Fruit fly (Drosophila melanogaster) whole organism, embryonic: Measurements from ENCODE around the gene Polr3A.
A peak's percentile ranks its signal among the peaks of the same experiment; 100 is the strongest.

Source experiments
- Atf3 ChIP-seq: fragments of 200-800 bp; sonication (Bioruptor generic); optimal IDR thresholded peaks from 3 replicates; lab custom pipeline; 2016; ENCODE audit warnings: missing biosample characterization, missing genetic modification characterization
- BtbVII ChIP-seq: fragments of 200-800 bp; sonication (Bioruptor generic); optimal IDR thresholded peaks from 3 replicates; lab custom pipeline; 2017; ENCODE audit warnings: missing biosample characterization, mild to moderate bottlenecking, missing genetic modification characterization
- CG10147 ChIP-seq: fragments of 200-800 bp; sonication (Bioruptor generic); optimal IDR thresholded peaks from 2 replicates; lab custom pipeline; 2019; ENCODE audit warnings: missing biosample characterization, mild to moderate bottlenecking, missing genetic modification characterization, moderate library complexity
- CG10543 ChIP-seq: fragments of 200-800 bp; sonication (Bioruptor generic); optimal IDR thresholded peaks from 3 replicates; lab custom pipeline; 2017; ENCODE audit warnings: missing biosample characterization, mild to moderate bottlenecking, missing genetic modification characterization, moderate library complexity
- CG15514 ChIP-seq: fragments of 200-800 bp; sonication (Bioruptor generic); optimal IDR thresholded peaks from 3 replicates; lab custom pipeline; 2017; ENCODE audit warnings: missing biosample characterization, missing genetic modification characterization, mild to moderate bottlenecking, moderate library complexity, missing genetic modification reagents
- CG1603 ChIP-seq: fragments of 200-800 bp; sonication (Bioruptor generic); optimal IDR thresholded peaks from 2 replicates; lab custom pipeline; 2019; ENCODE audit warnings: missing biosample characterization, mild to moderate bottlenecking, missing genetic modification characterization, moderate library complexity
- CG17186 ChIP-seq: fragments of 200-800 bp; sonication (Bioruptor generic); optimal IDR thresholded peaks from 3 replicates; lab custom pipeline; 2017; ENCODE audit warnings: missing biosample characterization, missing genetic modification reagents, missing genetic modification characterization
- CG17328 ChIP-seq: fragments of 200-800 bp; sonication (Bioruptor generic); IDR thresholded peaks from 2 replicates; pipeline ENCODE4 v1.3.6; 2022; ENCODE audit warnings: missing biosample characterization, missing genetic modification characterization
- CG17359 ChIP-seq: fragments of 200-800 bp; sonication (Bioruptor generic); optimal IDR thresholded peaks from 3 replicates; lab custom pipeline; 2018; ENCODE audit warnings: missing biosample characterization, mild to moderate bottlenecking, missing genetic modification characterization, moderate library complexity
- CG17612 ChIP-seq: fragments of 200-800 bp; sonication (Bioruptor generic); IDR thresholded peaks from 2 replicates; pipeline ENCODE4 v1.3.6; 2022; ENCODE audit warnings: missing biosample characterization, missing genetic modification characterization
- CG1792 ChIP-seq: fragments of 200-800 bp; sonication (Bioruptor generic); optimal IDR thresholded peaks from 2 replicates; lab custom pipeline; 2016; ENCODE audit warnings: missing biosample characterization, missing genetic modification characterization
- CG1832 ChIP-seq: fragments of 200-800 bp; sonication (Bioruptor generic); optimal IDR thresholded peaks from 2 replicates; lab custom pipeline; 2017; ENCODE audit warnings: missing biosample characterization, mild to moderate bottlenecking, missing genetic modification characterization, inconsistent platforms
- CG2120 ChIP-seq: fragments of 200-800 bp; sonication (Bioruptor generic); optimal IDR thresholded peaks from 3 replicates; lab custom pipeline; 2016; ENCODE audit warnings: missing biosample characterization, missing genetic modification characterization
- CG2712 ChIP-seq: fragments of 200-800 bp; optimal IDR thresholded peaks from 3 replicates; lab custom pipeline; 2019; ENCODE audit warnings: missing biosample characterization, mild to moderate bottlenecking, missing genetic modification characterization, moderate library complexity
- CG31441 ChIP-seq: fragments of 200-800 bp; sonication (Bioruptor generic); IDR thresholded peaks from 2 replicates; pipeline ENCODE4 v1.3.6; 2022; ENCODE audit warnings: missing biosample characterization, missing genetic modification characterization
- CG3995 ChIP-seq: fragments of 200-800 bp; sonication (Bioruptor generic); optimal IDR thresholded peaks from 3 replicates; lab custom pipeline; 2016; ENCODE audit warnings: missing biosample characterization, missing genetic modification characterization
- CG4404 ChIP-seq: fragments of 200-800 bp; sonication (Bioruptor generic); IDR thresholded peaks from 2 replicates; pipeline ENCODE4 v1.3.6; 2022; ENCODE audit warnings: missing biosample characterization, missing genetic modification characterization
- CG7963 ChIP-seq: fragments of 200-800 bp; sonication (Bioruptor generic); IDR thresholded peaks from 3 replicates; pipeline ENCODE4 v1.3.6; 2022; ENCODE audit warnings: missing biosample characterization, missing genetic modification characterization; ENCODE audit not compliant: partially characterized antibody
- CG7987 ChIP-seq: fragments of 200-800 bp; sonication (Bioruptor generic); optimal IDR thresholded peaks from 2 replicates; lab custom pipeline; 2018; ENCODE audit warnings: missing biosample characterization, mild to moderate bottlenecking, missing genetic modification characterization, moderate library complexity
- CG9727 ChIP-seq: fragments of 200-800 bp; sonication (Bioruptor generic); optimal IDR thresholded peaks from 3 replicates; lab custom pipeline; 2017; ENCODE audit warnings: missing biosample characterization, mild to moderate bottlenecking, missing genetic modification characterization
- CG9876 ChIP-seq: fragments of 200-800 bp; sonication (Bioruptor generic); optimal IDR thresholded peaks from 2 replicates; lab custom pipeline; 2016; ENCODE audit warnings: missing biosample characterization, missing genetic modification characterization
- D19A ChIP-seq: fragments of 200-800 bp; optimal IDR thresholded peaks from 3 replicates; lab custom pipeline; 2019; ENCODE audit warnings: missing biosample characterization, mild to moderate bottlenecking, missing genetic modification characterization, moderate library complexity
- HmgD ChIP-seq: fragments of 200-800 bp; sonication (Bioruptor generic); optimal IDR thresholded peaks from 3 replicates; lab custom pipeline; 2016; ENCODE audit warnings: missing biosample characterization, missing genetic modification characterization
- Hmx ChIP-seq: fragments of 200-800 bp; sonication (Bioruptor generic); optimal IDR thresholded peaks from 2 replicates; lab custom pipeline; 2016; ENCODE audit warnings: missing biosample characterization, missing genetic modification characterization
- Lpt ChIP-seq: fragments of >200 bp; optimal IDR thresholded peaks from 2 replicates; lab custom pipeline; 2018; ENCODE audit warnings: missing biosample characterization, missing genetic modification characterization
- Max ChIP-seq: fragments of 200-800 bp; sonication (Bioruptor generic); optimal IDR thresholded peaks from 2 replicates; lab custom pipeline; 2016; ENCODE audit warnings: missing biosample characterization, mild to moderate bottlenecking, missing genetic modification characterization
- NC2β ChIP-seq: fragments of 200-800 bp; sonication (Bioruptor generic); optimal IDR thresholded peaks from 2 replicates; lab custom pipeline; 2016; ENCODE audit warnings: missing biosample characterization, missing genetic modification characterization
- Oaz ChIP-seq: fragments of 200-800 bp; sonication (Bioruptor generic); IDR thresholded peaks from 2 replicates; pipeline ENCODE4 v1.3.6; 2022; ENCODE audit warnings: missing biosample characterization, missing genetic modification characterization
- Oli ChIP-seq: fragments of 200-800 bp; sonication (Bioruptor generic); optimal IDR thresholded peaks from 2 replicates; lab custom pipeline; 2018; ENCODE audit warnings: missing biosample characterization, mild to moderate bottlenecking, missing genetic modification characterization, moderate library complexity
- Opbp ChIP-seq: fragments of 200-800 bp; sonication (Bioruptor generic); IDR thresholded peaks from 3 replicates; pipeline ENCODE4 v1.3.6; 2022; ENCODE audit warnings: missing biosample characterization, missing genetic modification characterization; ENCODE audit not compliant: partially characterized antibody
- Pdp1 ChIP-seq, 2 experiments: fragments of 200-800 bp; sonication (Bioruptor generic); optimal IDR thresholded peaks; 3 replicates each; lab custom pipeline; 2016; ENCODE audit warnings: missing biosample characterization in 2 of 2, missing genetic modification characterization in 2 of 2, mild to moderate bottlenecking in 1 of 2, moderate library complexity in 1 of 2
- Scr ChIP-seq: fragments of 200-800 bp; sonication (Bioruptor generic); IDR thresholded peaks from 2 replicates; pipeline ENCODE4 v1.3.6; 2022; ENCODE audit warnings: missing biosample characterization, missing genetic modification characterization; ENCODE audit not compliant: partially characterized antibody
- Usf ChIP-seq: fragments of 200-800 bp; sonication (Bioruptor generic); optimal IDR thresholded peaks from 2 replicates; lab custom pipeline; 2017; ENCODE audit warnings: missing genotype, missing biosample characterization, missing genetic modification characterization
- amos ChIP-seq: fragments of 200-800 bp; sonication (Bioruptor generic); IDR thresholded peaks from 2 replicates; pipeline ENCODE4 v1.3.6; 2022; ENCODE audit warnings: missing biosample characterization, missing genetic modification characterization; ENCODE audit not compliant: partially characterized antibody
- az2 ChIP-seq: fragments of 200-800 bp; sonication (Bioruptor generic); optimal IDR thresholded peaks from 3 replicates; lab custom pipeline; 2016; ENCODE audit warnings: missing biosample characterization, missing genetic modification characterization
- dm ChIP-seq: fragments of 200-800 bp; sonication (Bioruptor generic); optimal IDR thresholded peaks from 3 replicates; lab custom pipeline; 2016; ENCODE audit warnings: missing biosample characterization, missing genetic modification characterization
- dysf ChIP-seq: fragments of 200-800 bp; sonication (Bioruptor generic); IDR thresholded peaks from 3 replicates; pipeline ENCODE4 v1.3.6; 2022; ENCODE audit warnings: missing biosample characterization, missing genetic modification characterization
- fd96Cb ChIP-seq: fragments of 200-800 bp; sonication (Bioruptor generic); optimal IDR thresholded peaks from 2 replicates; lab custom pipeline; 2018; ENCODE audit warnings: missing biosample characterization, mild to moderate bottlenecking, missing genetic modification characterization, moderate library complexity
- jigr1 ChIP-seq: fragments of 200-800 bp; sonication (Bioruptor generic); IDR thresholded peaks from 3 replicates; pipeline ENCODE4 v1.3.6; 2022; ENCODE audit warnings: missing biosample characterization, missing genetic modification characterization
- lola ChIP-seq, 3 experiments: fragments of >200 bp in 2 of 3; fragments of 200-800 bp in 1 of 3; sonication (Bioruptor generic) in 1 of 3; optimal IDR thresholded peaks; 2 replicates each; lab custom pipeline; 2017 to 2019; ENCODE audit warnings: missing biosample characterization in 3 of 3, missing genetic modification characterization in 3 of 3, mild to moderate bottlenecking in 1 of 3, moderate library complexity in 1 of 3
- onecut ChIP-seq: fragments of 200-800 bp; sonication (Bioruptor generic); IDR thresholded peaks from 2 replicates; pipeline ENCODE4 v1.3.6; 2022; ENCODE audit warnings: missing biosample characterization, missing genetic modification characterization
- peb ChIP-seq: fragments of 200-800 bp; sonication (Bioruptor generic); IDR thresholded peaks from 2 replicates; pipeline ENCODE4 v1.3.6; 2022; ENCODE audit warnings: missing biosample characterization, missing genetic modification characterization
- seq ChIP-seq: fragments of 200-800 bp; sonication (Bioruptor generic); IDR thresholded peaks from 2 replicates; pipeline ENCODE4 v1.3.6; 2022; ENCODE audit warnings: missing biosample characterization, missing genetic modification characterization
- slbo ChIP-seq: fragments of 200-800 bp; sonication (Bioruptor generic); IDR thresholded peaks from 2 replicates; pipeline ENCODE4 v1.3.6; 2022; ENCODE audit warnings: missing biosample characterization, missing genetic modification characterization
- slou ChIP-seq: fragments of 200-800 bp; sonication (Bioruptor generic); optimal IDR thresholded peaks from 3 replicates; lab custom pipeline; 2016; ENCODE audit warnings: missing biosample characterization, missing genetic modification characterization
- slp2 ChIP-seq: fragments of 200-800 bp; sonication (Bioruptor generic); optimal IDR thresholded peaks from 2 replicates; lab custom pipeline; 2016; ENCODE audit warnings: missing biosample characterization, missing genetic modification characterization
- sna ChIP-seq: fragments of 200-800 bp; sonication (Bioruptor generic); IDR thresholded peaks from 2 replicates; pipeline ENCODE4 v1.3.6; 2022; ENCODE audit warnings: missing biosample characterization, missing genetic modification characterization; ENCODE audit not compliant: partially characterized antibody
- tll ChIP-seq, 2 experiments: fragments of 200-800 bp in 1 of 2; fragments of >200 bp in 1 of 2; sonication (Bioruptor generic) in 1 of 2; optimal IDR thresholded peaks; 2 replicates each; lab custom pipeline; 2017 to 2019; ENCODE audit warnings: missing biosample characterization in 2 of 2, missing genetic modification characterization in 2 of 2, mild to moderate bottlenecking in 1 of 2, moderate library complexity in 1 of 2
- vfl ChIP-seq: fragments of 200-800 bp; sonication (Bioruptor generic); optimal IDR thresholded peaks from 2 replicates; lab custom pipeline; 2016; ENCODE audit warnings: missing biosample characterization, missing genetic modification characterization
- wek ChIP-seq: fragments of 200-800 bp; sonication (Bioruptor generic); optimal IDR thresholded peaks from 3 replicates; lab custom pipeline; 2018; ENCODE audit warnings: missing biosample characterization, mild to moderate bottlenecking, missing genetic modification characterization, moderate library complexity

Gene Polr3A

dm6 chrX:15733995-15734394 lies 28.8 kb upstream of the Polr3A start, which contains the start of the genes CG12379 and MagR (continued):
- TF ChIP-seq CG17359 (peak; percentile 27), CG9727 (peak; percentile 64), amos (peak; percentile 78), onecut (GFP tag; lab: Robert Waterston, UW) (no peak), slp2 (GFP tag; lab: Kevin White, UChicago) (peak; percentile 42), CG7963 (GFP tag; lab: Robert Waterston, UW) (peak; percentile 60), CG10543 (GFP tag; lab: Kevin White, UChicago) (no peak), Usf (peak; percentile 22), dm (GFP tag; lab: Kevin White, UChicago) (peak; percentile 38), NC2β (GFP tag; lab: Kevin White, UChicago) (peak; percentile 41), HmgD (GFP tag; lab: Kevin White, UChicago) (peak; percentile 9), CG15514 (peak; percentile 58), peb (GFP tag; lab: Robert Waterston, UW) (no peak), sna (GFP tag; lab: Robert Waterston, UW) (peak; percentile 66; the same call in 1 of the 2 replicates), jigr1 (GFP tag; lab: Robert Waterston, UW) (no peak), Oli (tag; lab: Kevin White, UChicago) (no peak), seq (GFP tag; lab: Robert Waterston, UW) (no peak), CG31441 (GFP tag; lab: Robert Waterston, UW) (peak; percentile 96), tll (GFP tag; optimal IDR thresholded peaks at IDR 0.05; lab: Kevin White, UChicago) (peak in 1 of 2 experiments; percentile 83), Atf3 (GFP tag; lab: Kevin White, UChicago) (no peak), CG1792 (GFP tag; lab: Kevin White, UChicago) (no peak), slbo (GFP tag; lab: Robert Waterston, UW) (peak; percentile 62), CG2120 (GFP tag; lab: Kevin White, UChicago) (peak; percentile 79), CG3995 (peak; percentile 100), CG10147 (GFP tag; lab: Kevin White, UChicago) (peak; percentile 69), CG2712 (tag; lab: Kevin White, UChicago) (peak; percentile 67), Max (GFP tag; lab: Kevin White, UChicago) (peak; percentile 28), Lpt (GFP tag; lab: Kevin White, UChicago) (no peak), wek (GFP tag; lab: Kevin White, UChicago) (no peak), az2 (GFP tag; lab: Kevin White, UChicago) (peak; percentile 31), CG17186 (GFP tag; lab: Kevin White, UChicago) (peak; percentile 7), Scr (GFP tag; lab: Robert Waterston, UW) (peak; percentile 83), CG17612 (GFP tag; lab: Robert Waterston, UW) (no peak), CG17328 (no peak), CG1832 (GFP tag; lab: Kevin White, UChicago) (no peak), CG1603 (tag; lab: Kevin White, UChicago) (peak; percentile 57), CG9876 (GFP tag; lab: Kevin White, UChicago) (peak; percentile 47), Pdp1 (GFP tag; optimal IDR thresholded peaks at IDR 0.05; lab: Kevin White, UChicago) (peak; percentile 62 to 72), Oaz (peak; percentile 48; the same call in 1 of the 2 replicates), CG4404 (GFP tag; lab: Robert Waterston, UW) (peak; percentile 55; the same call in 1 of the 2 replicates), CG7987 (peak; percentile 19), Hmx (GFP tag; lab: Kevin White, UChicago) (peak; percentile 15), Opbp (GFP tag; lab: Robert Waterston, UW) (peak; percentile 67), lola (GFP tag; optimal IDR thresholded peaks at IDR 0.05; lab: Kevin White, UChicago) (peak in 1 of 3 experiments; percentile 53), BtbVII (GFP tag; lab: Kevin White, UChicago) (peak; percentile 19), fd96Cb (tag; lab: Kevin White, UChicago) (peak; percentile 4), D19A (tag; lab: Kevin White, UChicago) (peak; percentile 17), vfl (GFP tag; lab: Kevin White, UChicago) (peak; percentile 31), slou (GFP tag; lab: Kevin White, UChicago) (peak; percentile 35), dysf (GFP tag; lab: Robert Waterston, UW) (peak; percentile 56; the same call in 1 of the 3 replicates)
